Worm (Caenorhabditis elegans): ENCODE results near the gene K08B5.2.
"Not testable (repeated sequence)": the region's sequence is repeated elsewhere in the genome, so short reads cannot be mapped to it uniquely, and the experiment has no call there.

The K08B5.2 gene

DNA sequence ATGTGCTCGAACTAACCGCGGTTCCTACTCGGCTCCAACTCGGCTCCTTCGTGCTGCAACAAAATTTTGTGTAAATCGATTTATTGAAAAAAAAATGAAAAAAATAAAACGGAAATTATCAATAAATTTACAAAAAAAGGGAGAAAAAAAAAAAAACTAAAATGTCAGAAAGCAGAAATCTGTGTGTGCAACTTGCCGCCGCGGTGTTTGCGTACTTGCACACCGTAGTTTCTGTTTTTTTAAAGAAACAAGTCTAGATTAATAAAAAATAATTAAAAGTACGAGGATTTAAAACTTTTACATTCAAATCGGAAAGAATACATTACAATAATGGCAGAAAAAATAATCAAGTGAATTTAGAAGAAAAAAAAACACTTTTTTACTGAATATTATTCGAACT lies 32.0 kb downstream of the K08B5.2 start:
- TF ChIP-seq lsy-2 (tag; optimal IDR thresholded peaks at IDR 0.05) = peak in 1 of 2 experiments; percentile 69
- TF ChIP-seq alr-1 (tag; optimal IDR thresholded peaks at IDR 0.05) = no peak

DNA sequence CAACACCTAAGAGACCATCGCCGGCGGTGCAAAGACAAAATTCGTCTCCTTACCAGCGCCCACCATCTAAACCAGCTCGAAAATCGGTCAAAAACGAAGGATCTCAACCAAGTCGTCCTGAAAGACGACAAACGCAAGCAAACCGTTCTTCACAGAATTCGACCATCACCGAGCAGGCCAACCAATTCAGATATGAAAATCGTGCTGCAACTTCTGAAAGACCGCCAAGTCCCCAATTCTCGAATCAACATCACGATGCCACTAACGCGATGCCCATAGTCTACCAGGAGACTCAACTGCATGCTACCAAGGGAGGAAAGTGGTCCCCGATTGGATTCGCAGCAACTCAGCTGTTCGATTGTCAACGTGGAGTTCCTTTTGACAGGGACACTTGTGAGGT lies 34.2 kb downstream of the K08B5.2 start, which contains the start of gene T25D1.1:
TSS of gene T25D1.1 (plus strand) at position 301 of the 400 bp plus-strand sequence.
- TF ChIP-seq nhr-77 (tag; optimal IDR thresholded peaks at IDR 0.05) (no peak), unc-55 (GFP tag; optimal IDR thresholded peaks at IDR 0.05) (no peak), ztf-11 (tag; optimal IDR thresholded peaks at IDR 0.05) (no peak), mab-5 (tag; optimal IDR thresholded peaks at IDR 0.05) (no peak), zag-1 (tag; optimal IDR thresholded peaks at IDR 0.05) (no peak), nhr-11 (tag; optimal IDR thresholded peaks at IDR 0.05) (no peak), sma-3 (GFP tag; optimal IDR thresholded peaks at IDR 0.05) (no peak), unc-39 (tag; optimal IDR thresholded peaks at IDR 0.05) (no peak), skn-1 (tag; optimal IDR thresholded peaks at IDR 0.05) (no peak), ceh-16 (tag; optimal IDR thresholded peaks at IDR 0.05) (no peak), dmd-4 (tag; optimal IDR thresholded peaks at IDR 0.05) (no peak), alr-1 (tag; optimal IDR thresholded peaks at IDR 0.05) (no peak), crh-2 (tag; optimal IDR thresholded peaks at IDR 0.05) (no peak), nhr-25 (tag; optimal IDR thresholded peaks at IDR 0.05) (no peak), unc-62 (GFP tag; optimal IDR thresholded peaks at IDR 0.05) (no peak)

DNA sequence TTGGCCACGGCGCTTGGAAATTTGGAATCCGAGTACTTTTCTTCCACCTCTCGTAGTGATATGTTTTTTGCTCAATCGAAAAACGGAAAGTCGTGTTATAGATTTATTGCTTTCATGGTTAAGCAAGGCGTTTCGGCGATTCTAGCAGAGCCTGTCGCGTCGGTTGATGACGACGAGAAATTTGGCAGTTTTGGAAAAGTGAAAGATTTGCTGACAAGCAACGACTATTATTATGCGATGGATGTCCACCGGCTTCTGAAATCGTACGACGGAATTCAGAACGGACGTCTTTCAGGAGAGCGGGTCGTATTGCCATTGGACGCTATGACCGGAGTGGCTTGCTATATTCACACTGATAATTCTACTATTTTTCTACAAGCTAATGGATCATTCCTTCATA lies 34.9 kb downstream of the K08B5.2 start:
- TF ChIP-seq ztf-11 (tag; optimal IDR thresholded peaks at IDR 0.05) (no peak), lin-13 (GFP tag; optimal IDR thresholded peaks at IDR 0.05) (no peak), lin-11 (tag; optimal IDR thresholded peaks at IDR 0.05) (no peak), egl-27 (tag; optimal IDR thresholded peaks at IDR 0.05) (no peak), nhr-11 (tag; optimal IDR thresholded peaks at IDR 0.05) (no peak), unc-39 (tag; optimal IDR thresholded peaks at IDR 0.05) (no peak), snpc-4 (tag; optimal IDR thresholded peaks at IDR 0.05) (no peak), F13H6.1 (tag; optimal IDR thresholded peaks at IDR 0.05) (no peak), C34F6.9 (tag; optimal IDR thresholded peaks at IDR 0.05) (no peak), zag-1 (tag; optimal IDR thresholded peaks at IDR 0.05) (no peak), peb-1 (tag; optimal IDR thresholded peaks at IDR 0.05) (no peak), mbf-1 (tag; optimal IDR thresholded peaks at IDR 0.05) (no peak), nhr-12 (tag; optimal IDR thresholded peaks at IDR 0.05) (no peak), Y55F3AM.14 (GFP tag; optimal IDR thresholded peaks at IDR 0.05) (no peak), ceh-16 (tag; optimal IDR thresholded peaks at IDR 0.05) (no peak), nhr-23 (tag; optimal IDR thresholded peaks at IDR 0.05) (no peak), nhr-25 (tag; optimal IDR thresholded peaks at IDR 0.05) (no peak), unc-55 (GFP tag; optimal IDR thresholded peaks at IDR 0.05) (no peak), blmp-1 (tag; optimal IDR thresholded peaks at IDR 0.05; ENCODE audit: insufficient read depth) (no peak)

DNA sequence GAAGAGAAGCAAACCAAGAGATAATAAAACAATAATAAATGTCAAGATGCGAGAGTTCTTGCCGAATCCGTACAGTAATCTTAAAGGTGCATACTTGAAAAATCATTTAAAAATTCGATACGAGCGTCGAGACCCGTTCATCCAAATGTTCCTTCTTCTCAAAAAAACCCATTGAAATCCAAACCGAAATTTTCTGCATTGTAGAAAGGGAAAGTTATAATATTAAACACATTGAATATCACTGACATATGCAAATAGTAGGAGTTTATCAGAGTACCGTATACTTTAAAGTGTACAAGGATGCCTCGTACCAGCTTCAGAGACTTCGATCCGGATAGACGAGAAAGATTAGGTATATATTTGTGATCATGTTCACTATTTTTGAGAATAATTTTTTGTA lies 38.4 kb downstream of the K08B5.2 start, which contains the start of gene T25D1.2:
TSS of gene T25D1.2 (plus strand) at position 301 of the 400 bp plus-strand sequence.
- TF ChIP-seq nhr-21 (tag; optimal IDR thresholded peaks at IDR 0.05); fos-1 (tag; optimal IDR thresholded peaks at IDR 0.05); sma-9 (GFP tag; optimal IDR thresholded peaks at IDR 0.05); sma-9 (tag; optimal IDR thresholded peaks at IDR 0.05): not testable (repeated sequence)

DNA sequence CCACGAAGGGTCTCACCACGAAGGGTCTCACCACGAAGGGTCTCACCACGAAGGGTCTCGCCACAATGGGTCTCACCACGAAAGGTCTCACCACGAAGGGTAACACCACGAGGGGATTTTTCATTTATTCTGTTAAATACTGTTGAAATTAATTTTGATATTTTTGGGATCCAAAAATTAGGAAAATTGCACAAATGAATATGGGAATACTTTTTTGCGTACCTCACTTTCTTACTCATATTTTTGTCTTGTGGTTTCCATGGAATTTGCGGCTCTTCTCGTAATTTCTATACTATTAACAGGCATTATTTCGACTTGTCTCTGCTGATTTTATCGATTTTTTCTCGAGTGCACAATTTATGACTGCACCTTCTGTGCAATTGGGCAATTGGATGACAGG lies 48.3 kb downstream of the K08B5.2 start, which contains the start of gene T25D1.3:
TSS of gene T25D1.3 (plus strand) at position 301 of the 400 bp plus-strand sequence.
- TF ChIP-seq gmeb-1 (tag; optimal IDR thresholded peaks at IDR 0.05) (no peak), nhr-6 (tag; optimal IDR thresholded peaks at IDR 0.05) (no peak), mbf-1 (tag; optimal IDR thresholded peaks at IDR 0.05) (no peak), egl-27 (tag; optimal IDR thresholded peaks at IDR 0.05) (no peak), unc-39 (tag; optimal IDR thresholded peaks at IDR 0.05) (no peak), lin-13 (GFP tag; optimal IDR thresholded peaks at IDR 0.05) (no peak), lsy-2 (tag; optimal IDR thresholded peaks at IDR 0.05) (no peak), sem-4 (tag; optimal IDR thresholded peaks at IDR 0.05) (no peak), mdl-1 (tag; optimal IDR thresholded peaks at IDR 0.05) (no peak), ztf-1 (GFP tag; conservative IDR thresholded peaks at IDR 0.05) (no peak), nhr-21 (tag; optimal IDR thresholded peaks at IDR 0.05) (no peak), alr-1 (tag; optimal IDR thresholded peaks at IDR 0.05) (no peak), nhr-237 (tag; optimal IDR thresholded peaks at IDR 0.05) (no peak), ama-1 (optimal IDR thresholded peaks at IDR 0.05) (no peak), ZK546.5 (tag; optimal IDR thresholded peaks at IDR 0.05) (no peak), C34F6.9 (tag; optimal IDR thresholded peaks at IDR 0.05) (no peak), lin-39 (tag; optimal IDR thresholded peaks at IDR 0.05) (no peak)
